Worm (Caenorhabditis elegans) whole organism, L4 larva: ENCODE results near the gene fbxa-75.

Experiments used
- F26F4.8 ChIP-seq: fragments of 200-800 bp; sonication (Bioruptor generic); conservative IDR thresholded peaks from 2 replicates; pipeline ENCODE4 v1.3.6; 2022; ENCODE audit warnings: missing genetic modification characterization, missing compliant biosample characterization
- F49E8.2 ChIP-seq: sonication (generic microtip); optimal IDR thresholded peaks from 2 replicates; lab custom pipeline; 2016; ENCODE audit warnings: missing compliant biosample characterization, mild to moderate bottlenecking, missing genetic modification characterization, borderline replicate concordance
- ceh-44 ChIP-seq: fragments of 200-800 bp; sonication (Bioruptor generic); IDR thresholded peaks from 2 replicates; pipeline ENCODE4 v1.3.6; 2022; ENCODE audit warnings: missing genetic modification reagents, missing genetic modification characterization, missing compliant biosample characterization
- egl-27 ChIP-seq: sonication (generic microtip); optimal IDR thresholded peaks from 3 replicates; lab custom pipeline; 2017; ENCODE audit warnings: missing biosample characterization, missing genetic modification reagents, missing genetic modification characterization
- lin-39 ChIP-seq: fragments of 150-350 bp; optimal IDR thresholded peaks from 2 replicates; lab custom pipeline; 2014; ENCODE audit warnings: missing biosample characterization, missing genetic modification reagents, missing genetic modification characterization
- mxl-2 ChIP-seq: fragments of 200-800 bp; sonication (Bioruptor generic); conservative IDR thresholded peaks from 2 replicates; pipeline ENCODE4 v1.3.6; 2022; ENCODE audit warnings: missing genetic modification reagents, missing genetic modification characterization, missing compliant biosample characterization
- nhr-77 ChIP-seq: fragments of 150-350 bp; optimal IDR thresholded peaks from 2 replicates; lab custom pipeline; 2014; ENCODE audit warnings: missing biosample characterization, missing genetic modification characterization
- set-16 ChIP-seq: fragments of 200-800 bp; sonication (Bioruptor generic); IDR thresholded peaks from 2 replicates; pipeline ENCODE4 v1.3.6; 2022; ENCODE audit warnings: missing genetic modification reagents, missing genetic modification characterization, missing compliant biosample characterization
- zfp-2 ChIP-seq: sonication (generic microtip); optimal IDR thresholded peaks from 2 replicates; lab custom pipeline; 2016; ENCODE audit warnings: mild to moderate bottlenecking, missing genetic modification characterization, missing compliant biosample characterization
- zip-2 ChIP-seq: fragments of 150-350 bp; optimal IDR thresholded peaks from 2 replicates; lab custom pipeline; 2014; ENCODE audit warnings: missing biosample characterization, missing genetic modification characterization

- TF ChIP-seq lin-39 (tag; lab: Kevin White, UChicago) (no peak), mxl-2 (no peak), F26F4.8 (GFP tag; lab: Robert Waterston, UW) (no peak), set-16 (GFP tag; lab: Robert Waterston, UW) (no peak), zfp-2 (tag; lab: Kevin White, UChicago) (no peak), ceh-44 (GFP tag; lab: Robert Waterston, UW) (no peak), egl-27 (tag; lab: Kevin White, UChicago) (no peak), zip-2 (tag; lab: Kevin White, UChicago) (no peak), F49E8.2 (tag; lab: Kevin White, UChicago) (no peak), nhr-77 (tag; lab: Kevin White, UChicago) (peak; percentile 54)
These were observed 8.3 kb upstream of the fbxa-75 start, which contains the start of gene fbxa-35 for ce11 chrIII:1295149-1295716.
